Worm (Caenorhabditis elegans): ENCODE data around the gene lgc-30.

ce11 chrIV:951569-951968 is 26.9 kb downstream of the lgc-30 start:
- TF ChIP-seq ama-1 (optimal IDR thresholded peaks at IDR 0.05) (no peak), scrt-1 (GFP tag; IDR thresholded peaks at IDR 0.05) (no peak), aly-1 (tag; optimal IDR thresholded peaks at IDR 0.05) (no peak), sea-1 (GFP tag; conservative IDR thresholded peaks at IDR 0.05) (no peak), F13C5.2 (tag; optimal IDR thresholded peaks at IDR 0.05) (no peak), hnd-1 (tag; optimal IDR thresholded peaks at IDR 0.05) (no peak), ceh-13 (GFP tag; optimal IDR thresholded peaks at IDR 0.05) (no peak), flt-1 (GFP tag; IDR thresholded peaks at IDR 0.05) (no peak), B0310.2 (tag; optimal IDR thresholded peaks at IDR 0.05) (no peak)

Measured in whole organism, early embryonic.